Worm (Caenorhabditis elegans) whole organism, L2 larva: ENCODE measurements around the gene cyp-34A10.

Source experiments
- F13H6.1 ChIP-seq: sonication (generic microtip); optimal IDR thresholded peaks from 2 replicates; lab custom pipeline; 2016; ENCODE audit warnings: missing genetic modification characterization, missing compliant biosample characterization
- R02D3.7 ChIP-seq: fragments of 150-350 bp; optimal IDR thresholded peaks from 2 replicates; lab custom pipeline; 2014; ENCODE audit warnings: missing biosample characterization, missing genetic modification characterization
- Y55F3AM.14 ChIP-seq: fragments of 200-800 bp; sonication (Bioruptor generic); optimal IDR thresholded peaks from 2 replicates; lab custom pipeline; 2018; ENCODE audit warnings: mild to moderate bottlenecking, missing genetic modification characterization, missing compliant biosample characterization
- ama-1 ChIP-seq: fragments of 150-350 bp; optimal IDR thresholded peaks from 2 replicates; lab custom pipeline; 2018; ENCODE audit warnings: inconsistent platforms
- blmp-1 ChIP-seq: sonication (generic microtip); optimal IDR thresholded peaks from 2 replicates; lab custom pipeline; 2017; ENCODE audit warnings: missing genetic modification characterization, mild to moderate bottlenecking, missing compliant biosample characterization, antibody characterized with exemption, moderate library complexity; ENCODE audit not compliant: insufficient read depth
- ceh-16 ChIP-seq: fragments of 150-350 bp; optimal IDR thresholded peaks from 2 replicates; lab custom pipeline; 2014; ENCODE audit warnings: missing biosample characterization, missing genetic modification characterization
- crh-2 ChIP-seq: sonication (generic microtip); optimal IDR thresholded peaks from 2 replicates; lab custom pipeline; 2017; ENCODE audit warnings: missing biosample characterization, missing genetic modification characterization
- dmd-4 ChIP-seq: sonication (generic microtip); optimal IDR thresholded peaks from 2 replicates; lab custom pipeline; 2017; ENCODE audit warnings: missing biosample characterization, missing genetic modification characterization
- egl-27 ChIP-seq: sonication (generic microtip); optimal IDR thresholded peaks from 3 replicates; lab custom pipeline; 2017; ENCODE audit warnings: missing biosample characterization, missing genetic modification reagents, missing genetic modification characterization
- elt-1 ChIP-seq: fragments of 150-350 bp; optimal IDR thresholded peaks from 2 replicates; lab custom pipeline; 2014; ENCODE audit warnings: missing biosample characterization, missing genetic modification characterization
- elt-3 ChIP-seq: sonication (generic microtip); optimal IDR thresholded peaks from 2 replicates; lab custom pipeline; 2017; ENCODE audit warnings: missing biosample characterization, missing genetic modification characterization
- fos-1 ChIP-seq: fragments of 150-350 bp; optimal IDR thresholded peaks from 2 replicates; lab custom pipeline; 2014; ENCODE audit warnings: missing biosample characterization, missing genetic modification characterization
- gmeb-1 ChIP-seq: fragments of 150-350 bp; optimal IDR thresholded peaks from 2 replicates; lab custom pipeline; 2014; ENCODE audit warnings: missing biosample characterization, missing genetic modification characterization
- lin-39 ChIP-seq: fragments of 150-350 bp; optimal IDR thresholded peaks from 2 replicates; lab custom pipeline; 2014; ENCODE audit warnings: missing biosample characterization, missing genetic modification reagents, missing genetic modification characterization
- mdl-1 ChIP-seq, 2 experiments: fragments of 150-350 bp in 1 of 2; sonication (generic microtip) in 1 of 2; optimal IDR thresholded peaks; 2 replicates each; lab custom pipeline; 2017; ENCODE audit warnings: missing biosample characterization in 2 of 2, missing genetic modification characterization in 2 of 2
- nhr-11 ChIP-seq: fragments of 150-350 bp; optimal IDR thresholded peaks from 2 replicates; lab custom pipeline; 2014; ENCODE audit warnings: missing biosample characterization, missing genetic modification characterization
- nhr-12 ChIP-seq: fragments of 150-350 bp; optimal IDR thresholded peaks from 2 replicates; lab custom pipeline; 2014; ENCODE audit warnings: missing biosample characterization, missing genetic modification characterization
- nhr-129 ChIP-seq: fragments of 150-350 bp; optimal IDR thresholded peaks from 2 replicates; lab custom pipeline; 2014; ENCODE audit warnings: missing biosample characterization, missing genetic modification characterization
- nhr-21 ChIP-seq: fragments of 150-350 bp; optimal IDR thresholded peaks from 2 replicates; lab custom pipeline; 2014; ENCODE audit warnings: missing biosample characterization, missing genetic modification characterization
- nhr-25 ChIP-seq: fragments of 150-350 bp; sonication (generic microtip); optimal IDR thresholded peaks from 3 replicates; lab custom pipeline; 2014; ENCODE audit warnings: missing biosample characterization, missing genetic modification characterization
- peb-1 ChIP-seq: fragments of 150-350 bp; optimal IDR thresholded peaks from 2 replicates; lab custom pipeline; 2014; ENCODE audit warnings: missing biosample characterization, missing genetic modification characterization
- sem-4 ChIP-seq: fragments of 150-350 bp; optimal IDR thresholded peaks from 2 replicates; lab custom pipeline; 2014; ENCODE audit warnings: missing biosample characterization, missing genetic modification reagents, missing genetic modification characterization
- skn-1 ChIP-seq: sonication (generic microtip); optimal IDR thresholded peaks from 2 replicates; lab custom pipeline; 2017; ENCODE audit warnings: missing biosample characterization, missing genetic modification characterization
- sma-3 ChIP-seq: sonication (generic microtip); optimal IDR thresholded peaks from 2 replicates; lab custom pipeline; 2016; ENCODE audit warnings: missing genetic modification reagents, missing genetic modification characterization, missing compliant biosample characterization
- sma-9 ChIP-seq, 2 experiments: fragments of 150-350 bp in 1 of 2; sonication (generic microtip) in 1 of 2; optimal IDR thresholded peaks; 2 replicates each; lab custom pipeline; 2014 to 2016; ENCODE audit warnings: missing genetic modification characterization in 2 of 2, mild to moderate bottlenecking in 1 of 2, missing biosample characterization in 1 of 2, missing compliant biosample characterization in 1 of 2, missing genetic modification reagents in 1 of 2, moderate library complexity in 1 of 2
- snpc-4 ChIP-seq: fragments of 150-350 bp; optimal IDR thresholded peaks from 2 replicates; lab custom pipeline; 2014; ENCODE audit warnings: missing biosample characterization, missing genetic modification characterization
- unc-39 ChIP-seq: fragments of 150-350 bp; optimal IDR thresholded peaks from 2 replicates; lab custom pipeline; 2014; ENCODE audit warnings: missing biosample characterization, missing genetic modification characterization
- unc-62 ChIP-seq: fragments of 150-350 bp; optimal IDR thresholded peaks from 2 replicates; lab custom pipeline; 2014; ENCODE audit warnings: missing biosample characterization, missing genetic modification reagents, missing genetic modification characterization
- zag-1 ChIP-seq: fragments of 150-350 bp; optimal IDR thresholded peaks from 2 replicates; lab custom pipeline; 2014; ENCODE audit warnings: missing biosample characterization, missing genetic modification characterization
- ztf-1 ChIP-seq: fragments of 200-800 bp; sonication (Bioruptor generic); conservative IDR thresholded peaks from 2 replicates; pipeline ENCODE4 v1.3.6; 2022; ENCODE audit warnings: missing genetic modification characterization, missing compliant biosample characterization
- ztf-11 ChIP-seq: sonication (generic microtip); optimal IDR thresholded peaks from 2 replicates; lab custom pipeline; 2017; ENCODE audit warnings: missing biosample characterization, missing genetic modification characterization
- ztf-4 ChIP-seq: fragments of 150-350 bp; optimal IDR thresholded peaks from 2 replicates; lab custom pipeline; 2014; ENCODE audit warnings: missing biosample characterization, missing genetic modification characterization

cyp-34A10 gene

ce11 chrV:3981680-3982079 is 8.9 kb upstream of the cyp-34A10 start, which contains the start of gene nlp-30:
nlp-30 (plus strand) TSS chrV:3981980.
- TF ChIP-seq blmp-1 (tag; lab: Kevin White, UChicago) (no peak), F13H6.1 (tag; lab: Kevin White, UChicago) (no peak), nhr-11 (tag; lab: Kevin White, UChicago) (no peak)

ce11 chrV:3980228-3980933 is 7.6 kb upstream of the cyp-34A10 start:
- TF ChIP-seq nhr-12 (tag; lab: Kevin White, UChicago) (no peak), skn-1 (tag; lab: Kevin White, UChicago) (no peak), nhr-25 (no peak), sma-9 (GFP tag; optimal IDR thresholded peaks at IDR 0.05; lab: Kevin White, UChicago) (peak; percentile 33), sma-9 (tag; optimal IDR thresholded peaks at IDR 0.05; lab: Kevin White, UChicago) (no peak), sem-4 (tag; lab: Kevin White, UChicago) (no peak), ztf-11 (no peak), R02D3.7 (tag; lab: Kevin White, UChicago) (no peak), nhr-129 (tag; lab: Kevin White, UChicago) (no peak), sma-3 (GFP tag; lab: Kevin White, UChicago) (peak; percentile 21), nhr-21 (tag; lab: Kevin White, UChicago) (peak; percentile 68), unc-62 (no peak), ama-1 (lab: Kevin White, UChicago) (peak; percentile 23), elt-3 (tag; lab: Kevin White, UChicago) (no peak), gmeb-1 (tag; lab: Kevin White, UChicago) (no peak), blmp-1 (tag; lab: Kevin White, UChicago) (no peak)

- peak; percentile 5 for TF ChIP-seq crh-2 (tag; lab: Kevin White, UChicago)
- TF ChIP-seq mdl-1 (tag; optimal IDR thresholded peaks at IDR 0.05; lab: Kevin White, UChicago): peak in 1 of 2 experiments; percentile 23
- no peak for TF ChIP-seq egl-27 (tag; lab: Kevin White, UChicago)
- no peak for TF ChIP-seq ztf-11
- TF ChIP-seq snpc-4 (tag; lab: Kevin White, UChicago): no peak
- peak; percentile 69 for TF ChIP-seq sma-9 (GFP tag; optimal IDR thresholded peaks at IDR 0.05; lab: Kevin White, UChicago)
- no peak for TF ChIP-seq sma-9 (tag; optimal IDR thresholded peaks at IDR 0.05; lab: Kevin White, UChicago)
- TF ChIP-seq nhr-21 (tag; lab: Kevin White, UChicago): peak; percentile 73
- no peak for TF ChIP-seq nhr-12 (tag; lab: Kevin White, UChicago)
- peak; percentile 77 for TF ChIP-seq nhr-25
- TF ChIP-seq sma-3 (GFP tag; lab: Kevin White, UChicago): peak; percentile 90
- no peak for TF ChIP-seq ztf-1 (GFP tag; lab: Robert Waterston, UW)
- no peak for TF ChIP-seq peb-1
- peak; percentile 34 for TF ChIP-seq fos-1 (tag; lab: Kevin White, UChicago)
- peak; percentile 57 for TF ChIP-seq blmp-1 (tag; lab: Kevin White, UChicago)
- no peak for TF ChIP-seq lin-39 (tag; lab: Kevin White, UChicago)
- no peak for TF ChIP-seq ama-1 (lab: Kevin White, UChicago)
- peak; percentile 10 for TF ChIP-seq F13H6.1 (tag; lab: Kevin White, UChicago)
- TF ChIP-seq ztf-4 (tag; lab: Kevin White, UChicago): no peak
Observed at ce11 chrV:3979819-3980218, 7.0 kb upstream of the cyp-34A10 start, which contains the start of gene nlp-31. nlp-31 (plus strand) TSS chrV:3980055.

ce11 chrV:3979053-3979452 is 6.3 kb upstream of the cyp-34A10 start, which contains the start of gene nlp-34:
nlp-34 (minus strand) TSS chrV:3979134.
- TF ChIP-seq elt-1 (tag; lab: Kevin White, UChicago) (no peak), mdl-1 (tag; optimal IDR thresholded peaks at IDR 0.05; lab: Kevin White, UChicago) (no peak), ceh-16 (tag; lab: Kevin White, UChicago) (no peak), nhr-129 (tag; lab: Kevin White, UChicago) (no peak), lin-39 (tag; lab: Kevin White, UChicago) (no peak), sem-4 (tag; lab: Kevin White, UChicago) (no peak), dmd-4 (tag; lab: Kevin White, UChicago) (no peak), ztf-11 (no peak), R02D3.7 (tag; lab: Kevin White, UChicago) (no peak), crh-2 (tag; lab: Kevin White, UChicago) (no peak), Y55F3AM.14 (no peak), unc-39 (no peak), skn-1 (tag; lab: Kevin White, UChicago) (no peak), sma-9 (GFP tag; optimal IDR thresholded peaks at IDR 0.05; lab: Kevin White, UChicago) (no peak), sma-9 (tag; optimal IDR thresholded peaks at IDR 0.05; lab: Kevin White, UChicago) (no peak), ztf-1 (GFP tag; lab: Robert Waterston, UW) (no peak), zag-1 (tag; lab: Kevin White, UChicago) (no peak), gmeb-1 (tag; lab: Kevin White, UChicago) (no peak)
